Worm (Caenorhabditis elegans): ENCODE measurements around the gene E02C12.12.

Gene E02C12.12

DNA sequence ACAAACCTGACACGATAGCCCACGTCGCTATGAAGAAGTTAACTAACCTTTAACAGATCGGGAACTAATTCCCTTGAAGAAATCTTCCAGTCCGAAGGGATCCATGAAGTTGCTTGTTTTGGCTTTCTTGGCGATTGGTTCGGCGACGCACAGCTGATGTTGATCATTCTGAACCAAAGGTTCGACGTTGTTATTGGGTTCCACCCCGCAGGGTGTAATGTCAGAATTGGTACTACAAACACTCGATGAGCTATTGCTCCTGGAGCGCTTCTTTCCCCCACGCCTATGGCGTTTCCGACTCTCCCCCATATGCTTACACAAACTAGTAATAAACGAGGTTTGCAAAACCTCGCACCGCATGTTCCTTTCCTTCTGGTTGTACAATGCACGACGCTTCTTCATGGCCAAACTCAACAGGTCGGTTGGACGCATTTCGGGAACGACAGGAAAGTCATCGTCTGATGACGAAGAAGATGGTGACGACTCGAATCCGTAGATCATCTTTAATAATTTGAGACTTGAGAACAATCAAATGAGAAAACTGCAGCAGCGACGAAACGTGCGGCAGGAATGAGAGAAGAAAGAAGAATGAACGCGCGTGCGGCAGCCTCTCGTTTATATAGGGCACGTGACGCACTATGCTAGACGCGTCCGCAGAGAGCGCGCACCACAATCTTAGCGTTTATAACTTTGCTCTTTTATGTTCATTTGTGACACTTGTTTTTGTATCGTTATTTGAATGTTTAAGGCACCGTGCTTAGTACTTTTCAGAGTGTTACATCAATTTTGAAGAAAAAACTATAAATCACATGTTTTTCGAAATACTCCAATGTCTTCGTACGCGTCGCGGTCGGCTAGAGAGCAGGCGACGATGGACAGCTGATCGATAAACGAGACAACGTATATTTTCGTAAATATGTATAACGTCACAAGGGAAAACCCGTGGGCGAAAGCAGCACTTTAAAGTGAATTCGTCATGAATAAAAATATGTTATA, 38.2 kb downstream of the E02C12.12 start, which contains the start of gene tos-1:
Gene tos-1 (minus strand): TSS at position 575 of the 996 bp plus-strand sequence.
- peak; percentile 51 for TF ChIP-seq lir-3 (tag; optimal IDR thresholded peaks at IDR 0.05)
- no peak for TF ChIP-seq ceh-82 (tag; optimal IDR thresholded peaks at IDR 0.05)
- TF ChIP-seq hlh-30 (tag; optimal IDR thresholded peaks at IDR 0.05; ENCODE audit: insufficient read depth), result peak; percentile 100
- TF ChIP-seq aly-2 (tag; optimal IDR thresholded peaks at IDR 0.05), result peak; percentile 49
- TF ChIP-seq hlh-11 (tag; optimal IDR thresholded peaks at IDR 0.05), result peak; percentile 100
- TF ChIP-seq ceh-20 (GFP tag; IDR thresholded peaks at IDR 0.05), result peak; percentile 100
- TF ChIP-seq ceh-28 (tag; optimal IDR thresholded peaks at IDR 0.05), result peak; percentile 84
- peak; percentile 92 to 96 for TF ChIP-seq hif-1 (tag; optimal IDR thresholded peaks at IDR 0.05)
- 0 out of 2 replicates have a peak, but pooled peaks have one; percentile 62 for TF ChIP-seq daf-8 (GFP tag; IDR thresholded peaks at IDR 0.05)
- TF ChIP-seq hmg-1.1 (GFP tag; IDR thresholded peaks at IDR 0.05), result peak; percentile 98
- peak; percentile 90 for TF ChIP-seq vab-7 (GFP tag; IDR thresholded peaks at IDR 0.05)
- TF ChIP-seq lin-1 (GFP tag; IDR thresholded peaks at IDR 0.05), result peak; percentile 74
- peak; percentile 77; the same call in 1 of the 2 replicates for TF ChIP-seq mxl-2 (GFP tag; conservative IDR thresholded peaks at IDR 0.05)
- peak; percentile 80 for TF ChIP-seq ztf-7 (tag; optimal IDR thresholded peaks at IDR 0.05)
- peak; percentile 96 for TF ChIP-seq nhr-42 (GFP tag; IDR thresholded peaks at IDR 0.05)
- peak; percentile 36; the same call in 1 of the 2 replicates for TF ChIP-seq lim-7 (GFP tag; IDR thresholded peaks at IDR 0.05)
- no peak for TF ChIP-seq F26F4.8 (GFP tag; conservative IDR thresholded peaks at IDR 0.05)
- no peak for TF ChIP-seq snpc-1.2 (GFP tag; IDR thresholded peaks at IDR 0.05)
- peak; percentile 58 for TF ChIP-seq lin-15B (tag; optimal IDR thresholded peaks at IDR 0.05)
- TF ChIP-seq Y75B8A.6 (GFP tag; IDR thresholded peaks at IDR 0.05), result peak; percentile 84
- peak; percentile 45 for TF ChIP-seq Y5F2A.4 (GFP tag; optimal IDR thresholded peaks at IDR 0.05)
- peak; percentile 53 for TF ChIP-seq F10B5.3 (tag; optimal IDR thresholded peaks at IDR 0.05)
- no peak for TF ChIP-seq daf-12 (tag; optimal IDR thresholded peaks at IDR 0.05)
- TF ChIP-seq dmd-6 (GFP tag; IDR thresholded peaks at IDR 0.05), result peak; percentile 99
- peak; percentile 85 for TF ChIP-seq spr-3 (GFP tag; optimal IDR thresholded peaks at IDR 0.05)
- peak; percentile 77; the same call in 1 of the 2 replicates for TF ChIP-seq set-16 (GFP tag; IDR thresholded peaks at IDR 0.05)
- no peak for TF ChIP-seq skn-1 (tag; optimal IDR thresholded peaks at IDR 0.05)
- TF ChIP-seq attf-4 (tag; optimal IDR thresholded peaks at IDR 0.05), result no peak
- TF ChIP-seq ces-1 (GFP tag; optimal IDR thresholded peaks at IDR 0.05), result peak; percentile 85
- peak; percentile 96 for TF ChIP-seq T26A8.4 (GFP tag; IDR thresholded peaks at IDR 0.05)
- no peak for TF ChIP-seq egl-27 (tag; optimal IDR thresholded peaks at IDR 0.05)
- TF ChIP-seq ama-1 (optimal IDR thresholded peaks at IDR 0.05), result peak; percentile 100
- TF ChIP-seq fos-1 (tag; optimal IDR thresholded peaks at IDR 0.05), result no peak
- peak; percentile 33 for TF ChIP-seq snpc-4 (tag; optimal IDR thresholded peaks at IDR 0.05)
- peak; percentile 65 for TF ChIP-seq nhr-76 (tag; optimal IDR thresholded peaks at IDR 0.05)
- peak; percentile 95 for TF ChIP-seq F37D6.2 (tag; optimal IDR thresholded peaks at IDR 0.05)
- TF ChIP-seq ceh-44 (GFP tag; IDR thresholded peaks at IDR 0.05), result no peak
- peak; percentile 60; the same call in 1 of the 2 replicates for TF ChIP-seq dmd-9 (GFP tag; IDR thresholded peaks at IDR 0.05)
- peak; percentile 98 for TF ChIP-seq mdt-29 (GFP tag; IDR thresholded peaks at IDR 0.05)
- TF ChIP-seq lin-29 (GFP tag; IDR thresholded peaks at IDR 0.05), result peak; percentile 91
- TF ChIP-seq ctbp-1 (GFP tag; IDR thresholded peaks at IDR 0.05), result peak; percentile 97
- peak; percentile 87 for TF ChIP-seq daf-19 (GFP tag; conservative IDR thresholded peaks at IDR 0.05)
- TF ChIP-seq ZK337.2 (GFP tag; IDR thresholded peaks at IDR 0.05), result no peak
- TF ChIP-seq lin-13 (GFP tag; optimal IDR thresholded peaks at IDR 0.05), result peak; percentile 91
- peak; percentile 96 for TF ChIP-seq nhr-77 (tag; optimal IDR thresholded peaks at IDR 0.05)
- TF ChIP-seq zip-11 (GFP tag; IDR thresholded peaks at IDR 0.05), result no peak
- peak; percentile 19 for TF ChIP-seq pqm-1 (tag; optimal IDR thresholded peaks at IDR 0.05)
- peak; percentile 68 to 95 for TF ChIP-seq daf-16 (GFP tag; optimal IDR thresholded peaks at IDR 0.05)
- TF ChIP-seq daf-16 (tag; optimal IDR thresholded peaks at IDR 0.05), result peak; percentile 74
